Fruit fly (Drosophila melanogaster) whole organism: ENCODE measurements around the gene CG2887.

Source experiments
- CG8478 ChIP-seq: fragments of >200 bp; optimal IDR thresholded peaks from 2 replicates; lab custom pipeline; 2018; ENCODE audit warnings: inconsistent platforms
- Dll ChIP-seq: fragments of >200 bp; optimal IDR thresholded peaks from 2 replicates; lab custom pipeline; 2017
- EcR ChIP-seq, 2 experiments: fragments of >200 bp; optimal IDR thresholded peaks; 2 replicates each; lab custom pipeline; 2017; ENCODE audit warnings: missing biosample characterization in 2 of 2, missing genetic modification characterization in 2 of 2, missing genetic modification reagents in 2 of 2
- pan ChIP-seq: fragments of >200 bp; optimal IDR thresholded peaks from 2 replicates; lab custom pipeline; 2017
- psq ChIP-seq: fragments of >200 bp; optimal IDR thresholded peaks from 2 replicates; lab custom pipeline; 2017
- usp ChIP-seq: fragments of >200 bp; optimal IDR thresholded peaks from 2 replicates; lab custom pipeline; 2017; ENCODE audit warnings: missing biosample characterization, missing genetic modification characterization, mixed read lengths

- TF ChIP-seq CG8478 (lab: Kevin White, UChicago) (no peak), pan (no peak), psq (lab: Kevin White, UChicago) (no peak), EcR (GFP tag; optimal IDR thresholded peaks at IDR 0.05; lab: Kevin White, UChicago) (no peak), usp (no peak), Dll (lab: Kevin White, UChicago) (no peak)
Observed at dm6 chrX:10461938-10462337, 16.4 kb downstream of the CG2887 start.
